Comparison of ENCODE assay signal across 6 fruit fly cellular contexts in genomic region chr3L:11296801-11297177, dm6.
TF ChIP-seq lines count a peak whose summit lies in the region.

No protein-coding gene starts in this region.

- no peak for TF ChIP-seq CTCF in whole organism, embryonic (GFP tag; optimal IDR thresholded peaks at IDR 0.05; lab: Kevin White, UChicago)

TF ChIP-seq in whole organism, 6 proteins besides CTCF, POLR2A, EP300 and RAD21:
- TF ChIP-seq psq (optimal IDR thresholded peaks at IDR 0.05; lab: Kevin White, UChicago), result no peak
- peak; percentile 15 for TF ChIP-seq pan (optimal IDR thresholded peaks at IDR 0.05; lab: Kevin White, UChicago)

TF ChIP-seq in whole organism, adult, 20 proteins besides CTCF, POLR2A, EP300 and RAD21 (continues in another document):
- TF ChIP-seq CG12768 (GFP tag; optimal IDR thresholded peaks at IDR 0.05; lab: Kevin White, UChicago) (peak; percentile 54), CG7101 (tag; optimal IDR thresholded peaks at IDR 0.05; lab: Kevin White, UChicago) (peak; percentile 77), CG14711 (tag; optimal IDR thresholded peaks at IDR 0.05; lab: Kevin White, UChicago) (peak; percentile 86), CG7045 (GFP tag; optimal IDR thresholded peaks at IDR 0.05; lab: Kevin White, UChicago) (peak; percentile 72), pad (GFP tag; optimal IDR thresholded peaks at IDR 0.05; lab: Kevin White, UChicago) (no peak), toe (GFP tag; optimal IDR thresholded peaks at IDR 0.05; lab: Kevin White, UChicago) (no peak), bab1 (GFP tag; optimal IDR thresholded peaks at IDR 0.05; lab: Kevin White, UChicago) (peak; percentile 93), ovo (GFP tag; optimal IDR thresholded peaks at IDR 0.05; lab: Kevin White, UChicago) (no peak), CG11617 (GFP tag; optimal IDR thresholded peaks at IDR 0.05; lab: Kevin White, UChicago) (no peak), CG33017 (tag; optimal IDR thresholded peaks at IDR 0.05; lab: Kevin White, UChicago) (peak; percentile 4), kay (GFP tag; lab: Kevin White, UChicago; ENCODE audit: borderline replicate concordance) (no peak), CG1620 (GFP tag; optimal IDR thresholded peaks at IDR 0.05; lab: Kevin White, UChicago) (peak; percentile 29), Crg-1 (GFP tag; optimal IDR thresholded peaks at IDR 0.05; lab: Kevin White, UChicago) (peak; percentile 40), Hr96 (GFP tag; optimal IDR thresholded peaks at IDR 0.05; lab: Kevin White, UChicago) (peak; percentile 13), cic (GFP tag; optimal IDR thresholded peaks at IDR 0.05; lab: Kevin White, UChicago) (no peak), tj (GFP tag; optimal IDR thresholded peaks at IDR 0.05; lab: Kevin White, UChicago) (peak; percentile 96), Mnt (GFP tag; optimal IDR thresholded peaks at IDR 0.05; lab: Kevin White, UChicago) (no peak), Clk (GFP tag; optimal IDR thresholded peaks at IDR 0.05; lab: Kevin White, UChicago) (peak; percentile 14)

TF ChIP-seq in whole organism, embryonic, 481 proteins besides CTCF, POLR2A, EP300 and RAD21:
- TF ChIP-seq br (optimal IDR thresholded peaks at IDR 0.05; lab: Kevin White, UChicago) (no peak), Hey (tag; optimal IDR thresholded peaks at IDR 0.05; lab: Kevin White, UChicago) (no peak), phol (tag; optimal IDR thresholded peaks at IDR 0.05; lab: Kevin White, UChicago) (peak; percentile 26), Dll (GFP tag; IDR thresholded peaks at IDR 0.05; lab: Robert Waterston, UW; ENCODE audit: partially characterized antibody) (no peak), CG2712 (tag; optimal IDR thresholded peaks at IDR 0.05; lab: Kevin White, UChicago) (peak; percentile 11), D19A (tag; optimal IDR thresholded peaks at IDR 0.05; lab: Kevin White, UChicago) (peak; percentile 88), HLH3B (GFP tag; IDR thresholded peaks at IDR 0.05; lab: Robert Waterston, UW) (no peak), CG11398 (GFP tag; optimal IDR thresholded peaks at IDR 0.05; lab: Kevin White, UChicago) (no peak), lbe (GFP tag; optimal IDR thresholded peaks at IDR 0.05; lab: Kevin White, UChicago) (peak; percentile 52), Trl (optimal IDR thresholded peaks at IDR 0.05; lab: Kevin White, UChicago) (peak in 1 of 2 experiments; percentile 41), Trl (GFP tag; optimal IDR thresholded peaks at IDR 0.05; lab: Kevin White, UChicago) (no peak), CG17361 (GFP tag; IDR thresholded peaks at IDR 0.05; lab: Robert Waterston, UW) (no peak), Ada2b (GFP tag; IDR thresholded peaks at IDR 0.05; lab: Robert Waterston, UW) (peak; percentile 8; the same call in 1 of the 2 replicates), Med (GFP tag; lab: Kevin White, UChicago) (no peak), D19B (GFP tag; optimal IDR thresholded peaks at IDR 0.05; lab: Kevin White, UChicago) (peak; percentile 2), Drgx (GFP tag; IDR thresholded peaks at IDR 0.05; lab: Robert Waterston, UW) (peak; percentile 51; the same call in 1 of the 2 replicates)

TF ChIP-seq in whole organism, prepupa, 60 proteins besides CTCF, POLR2A, EP300 and RAD21 (continues in another document):
- TF ChIP-seq Sox102F (GFP tag; optimal IDR thresholded peaks at IDR 0.05; lab: Kevin White, UChicago) (peak; percentile 88), fkh (GFP tag; optimal IDR thresholded peaks at IDR 0.05; lab: Kevin White, UChicago) (no peak), net (GFP tag; optimal IDR thresholded peaks at IDR 0.05; lab: Kevin White, UChicago) (peak; percentile 28), CG6854 (GFP tag; optimal IDR thresholded peaks at IDR 0.05; lab: Kevin White, UChicago) (peak; percentile 71), Met (GFP tag; optimal IDR thresholded peaks at IDR 0.05; lab: Kevin White, UChicago) (peak; percentile 92), CG8632 (GFP tag; optimal IDR thresholded peaks at IDR 0.05; lab: Kevin White, UChicago) (peak; percentile 76), Sox15 (GFP tag; optimal IDR thresholded peaks at IDR 0.05; lab: Kevin White, UChicago) (peak; percentile 74), CG11902 (GFP tag; optimal IDR thresholded peaks at IDR 0.05; lab: Kevin White, UChicago) (peak; percentile 91), esn (GFP tag; optimal IDR thresholded peaks at IDR 0.05; lab: Kevin White, UChicago) (peak; percentile 83), Sox14 (GFP tag; optimal IDR thresholded peaks at IDR 0.05; lab: Kevin White, UChicago) (peak; percentile 88), CG1621 (tag; optimal IDR thresholded peaks at IDR 0.05; lab: Kevin White, UChicago) (no peak), Hr39 (GFP tag; optimal IDR thresholded peaks at IDR 0.05; lab: Kevin White, UChicago) (peak; percentile 90), dsx (GFP tag; optimal IDR thresholded peaks at IDR 0.05; lab: Kevin White, UChicago; ENCODE audit: poor library complexity, severe bottlenecking) (no peak), CG16779 (tag; optimal IDR thresholded peaks at IDR 0.05; lab: Kevin White, UChicago) (no peak), fd59A (GFP tag; optimal IDR thresholded peaks at IDR 0.05; lab: Kevin White, UChicago) (peak; percentile 41), CG15336 (GFP tag; IDR thresholded peaks at IDR 0.05; lab: Robert Waterston, UW) (peak; percentile 80), CG9139 (GFP tag; optimal IDR thresholded peaks at IDR 0.05; lab: Kevin White, UChicago) (peak; percentile 14), eg (GFP tag; IDR thresholded peaks at IDR 0.05; lab: Robert Waterston, UW) (peak; percentile 87), CG10631 (GFP tag; optimal IDR thresholded peaks at IDR 0.05; lab: Kevin White, UChicago) (peak; percentile 70), Gug (GFP tag; IDR thresholded peaks at IDR 0.05; lab: Robert Waterston, UW) (peak; percentile 72)

TF ChIP-seq in whole organism, pupa, 21 proteins besides CTCF, POLR2A, EP300 and RAD21:
- TF ChIP-seq CG4496 (GFP tag; IDR thresholded peaks at IDR 0.05; lab: Robert Waterston, UW) (peak; percentile 78), CG15710 (tag; optimal IDR thresholded peaks at IDR 0.05; lab: Kevin White, UChicago) (peak; percentile 60), rn (GFP tag; IDR thresholded peaks at IDR 0.05; lab: Robert Waterston, UW) (0 out of 2 replicates have a peak, but pooled peaks have one; percentile 29), Pif1B (GFP tag; optimal IDR thresholded peaks at IDR 0.05; lab: Kevin White, UChicago) (peak; percentile 71), CG13204 (GFP tag; optimal IDR thresholded peaks at IDR 0.05; lab: Kevin White, UChicago) (no peak), CG8159 (tag; optimal IDR thresholded peaks at IDR 0.05; lab: Kevin White, UChicago) (peak; percentile 87), Ets98B (GFP tag; IDR thresholded peaks at IDR 0.05; lab: Robert Waterston, UW) (no peak), CG32121 (GFP tag; IDR thresholded peaks at IDR 0.05; lab: Robert Waterston, UW) (peak; percentile 62), EcR (GFP tag; optimal IDR thresholded peaks at IDR 0.05; lab: Kevin White, UChicago) (no peak), fd96Ca (GFP tag; IDR thresholded peaks at IDR 0.05; lab: Robert Waterston, UW) (no peak), D1 (tag; optimal IDR thresholded peaks at IDR 0.05; lab: Kevin White, UChicago) (peak; percentile 61), CG34367 (tag; optimal IDR thresholded peaks at IDR 0.05; lab: Kevin White, UChicago) (peak; percentile 42), CG8301 (tag; optimal IDR thresholded peaks at IDR 0.05; lab: Kevin White, UChicago) (peak; percentile 92), gl (tag; optimal IDR thresholded peaks at IDR 0.05; lab: Kevin White, UChicago) (peak; percentile 22), Pif1A (GFP tag; optimal IDR thresholded peaks at IDR 0.05; lab: Kevin White, UChicago) (peak; percentile 76), CG17806 (tag; optimal IDR thresholded peaks at IDR 0.05; lab: Kevin White, UChicago) (peak; percentile 80), CG9948 (tag; optimal IDR thresholded peaks at IDR 0.05; lab: Kevin White, UChicago) (peak; percentile 82), CG14655 (GFP tag; optimal IDR thresholded peaks at IDR 0.05; lab: Kevin White, UChicago) (peak; percentile 86), Snoo (tag; optimal IDR thresholded peaks at IDR 0.05; lab: Kevin White, UChicago) (peak; percentile 81)

TF ChIP-seq in whole organism, wandering third instar larva, 38 proteins besides CTCF, POLR2A, EP300 and RAD21 (continues in another document):
- TF ChIP-seq ey (GFP tag; optimal IDR thresholded peaks at IDR 0.05; lab: Kevin White, UChicago) (peak; percentile 81), Jra (GFP tag; optimal IDR thresholded peaks at IDR 0.05; lab: Kevin White, UChicago) (no peak), Sp1 (GFP tag; optimal IDR thresholded peaks at IDR 0.05; lab: Kevin White, UChicago) (peak; percentile 78), pan (optimal IDR thresholded peaks at IDR 0.05; lab: Kevin White, UChicago) (no peak), psq (GFP tag; optimal IDR thresholded peaks at IDR 0.05; lab: Kevin White, UChicago) (peak; percentile 61), brk (GFP tag; optimal IDR thresholded peaks at IDR 0.05; lab: Kevin White, UChicago) (peak; percentile 70), HLH106 (tag; optimal IDR thresholded peaks at IDR 0.05; lab: Kevin White, UChicago) (peak; percentile 94), Myc (optimal IDR thresholded peaks at IDR 0.05; lab: Kevin White, UChicago) (no peak), N (GFP tag; optimal IDR thresholded peaks at IDR 0.05; lab: Kevin White, UChicago) (no peak), CG32264 (GFP tag; optimal IDR thresholded peaks at IDR 0.05; lab: Kevin White, UChicago) (peak; percentile 73), rgr (GFP tag; optimal IDR thresholded peaks at IDR 0.05; lab: Kevin White, UChicago) (peak; percentile 72), Dif (GFP tag; optimal IDR thresholded peaks at IDR 0.05; lab: Kevin White, UChicago; ENCODE audit: partially characterized antibody) (no peak), dsf (GFP tag; optimal IDR thresholded peaks at IDR 0.05; lab: Kevin White, UChicago; ENCODE audit: borderline replicate concordance) (no peak), lola (GFP tag; optimal IDR thresholded peaks at IDR 0.05; lab: Kevin White, UChicago) (no peak), tai (GFP tag; optimal IDR thresholded peaks at IDR 0.05; lab: Kevin White, UChicago) (peak; percentile 75), Hr78 (GFP tag; optimal IDR thresholded peaks at IDR 0.05; lab: Kevin White, UChicago) (no peak), usp (GFP tag; optimal IDR thresholded peaks at IDR 0.05; lab: Kevin White, UChicago) (no peak), Hr83 (GFP tag; optimal IDR thresholded peaks at IDR 0.05; lab: Kevin White, UChicago; ENCODE audit: poor library complexity, severe bottlenecking) (no peak), Mio (GFP tag; optimal IDR thresholded peaks at IDR 0.05; lab: Kevin White, UChicago) (no peak), Abd-B (GFP tag; optimal IDR thresholded peaks at IDR 0.05; lab: Kevin White, UChicago) (no peak), h (GFP tag; optimal IDR thresholded peaks at IDR 0.05; lab: Kevin White, UChicago) (peak; percentile 89), sage (GFP tag; optimal IDR thresholded peaks at IDR 0.05; lab: Kevin White, UChicago) (no peak), Dfd (GFP tag; optimal IDR thresholded peaks at IDR 0.05; lab: Kevin White, UChicago) (no peak), jim (GFP tag; optimal IDR thresholded peaks at IDR 0.05; lab: Kevin White, UChicago) (no peak), Rel (GFP tag; optimal IDR thresholded peaks at IDR 0.05; lab: Kevin White, UChicago) (no peak), Rel (tag; optimal IDR thresholded peaks at IDR 0.05; lab: Kevin White, UChicago) (peak; percentile 38)
